Fruit fly (Drosophila melanogaster) Kc167 (cell line): ENCODE results near the gene Mis12.

Source experiments
- Myc ChIP-seq: fragments of >200 bp; optimal IDR thresholded peaks from 2 replicates; lab custom pipeline; 2017; ENCODE audit warnings: missing external identifiers
- Sin3A ChIP-seq: fragments of >200 bp; optimal IDR thresholded peaks from 2 replicates; lab custom pipeline; 2018; ENCODE audit warnings: missing external identifiers
- h ChIP-seq: fragments of >200 bp; optimal IDR thresholded peaks from 3 replicates; lab custom pipeline; 2018; ENCODE audit warnings: missing external identifiers
- insv ChIP-seq: fragments of >200 bp; optimal IDR thresholded peaks from 3 replicates; lab custom pipeline; 2018; ENCODE audit warnings: missing external identifiers
- psq ChIP-seq: fragments of >200 bp; optimal IDR thresholded peaks from 2 replicates; lab custom pipeline; 2017; ENCODE audit warnings: missing external identifiers
- ttk ChIP-seq: sonication (Bioruptor generic); optimal IDR thresholded peaks from 2 replicates; lab custom pipeline; 2017; ENCODE audit warnings: missing external identifiers

The Mis12 gene

dm6 chr3L:6931850-6932249 lies 37.0 kb downstream of the Mis12 start, which contains the start of gene CG45413:
Gene CG45413 (minus strand): TSS chr3L:6931950.
- TF ChIP-seq insv (lab: Kevin White, UChicago), result no peak
- no peak for TF ChIP-seq ttk (lab: Kevin White, UChicago)
- no peak for TF ChIP-seq h (lab: Kevin White, UChicago)
- no peak for TF ChIP-seq Myc
- no peak for TF ChIP-seq psq (lab: Kevin White, UChicago)
- TF ChIP-seq Sin3A (lab: Kevin White, UChicago), result no peak

dm6 chr3L:6925843-6926242 lies 43.0 kb downstream of the Mis12 start:
- TF ChIP-seq psq (lab: Kevin White, UChicago) (no peak), Sin3A (lab: Kevin White, UChicago) (no peak), Myc (no peak), h (lab: Kevin White, UChicago) (no peak), ttk (lab: Kevin White, UChicago) (no peak), insv (lab: Kevin White, UChicago) (no peak)

- no peak for TF ChIP-seq Sin3A (lab: Kevin White, UChicago)
- TF ChIP-seq h (lab: Kevin White, UChicago), result no peak
- no peak for TF ChIP-seq ttk (lab: Kevin White, UChicago)
- no peak for TF ChIP-seq insv (lab: Kevin White, UChicago)
- no peak for TF ChIP-seq Myc
- no peak for TF ChIP-seq psq (lab: Kevin White, UChicago)
These were observed 49.6 kb downstream of the Mis12 start for dm6 chr3L:6919213-6919612.
